Worm (Caenorhabditis elegans) whole organism, midembryonic: Measurements from ENCODE around the gene sor-1.

Source experiments
- T22C8.4 ChIP-seq: fragments of 200-800 bp; sonication (Bioruptor generic); IDR thresholded peaks from 2 replicates; pipeline ENCODE4 v1.3.6; 2022; ENCODE audit warnings: missing genetic modification characterization, missing compliant biosample characterization
- cog-1 ChIP-seq: sonication (generic microtip); optimal IDR thresholded peaks from 2 replicates; lab custom pipeline; 2016; ENCODE audit warnings: missing genetic modification characterization, missing compliant biosample characterization
- klf-2 ChIP-seq: fragments of 200-800 bp; sonication (Bioruptor generic); conservative IDR thresholded peaks from 2 replicates; pipeline ENCODE4 v1.3.6; 2022; ENCODE audit warnings: missing genetic modification reagents, missing genetic modification characterization, missing compliant biosample characterization
- med-1 ChIP-seq: sonication (generic microtip); optimal IDR thresholded peaks from 2 replicates; lab custom pipeline; 2017; ENCODE audit warnings: missing genetic modification characterization, mild to moderate bottlenecking, missing compliant biosample characterization, antibody characterized with exemption, missing genetic modification reagents; ENCODE audit not compliant: insufficient read depth
- ref-1 ChIP-seq: fragments of 200-800 bp; sonication (Bioruptor generic); conservative IDR thresholded peaks from 2 replicates; pipeline ENCODE4 v1.3.6; 2022; ENCODE audit warnings: missing genetic modification reagents, missing genetic modification characterization, missing compliant biosample characterization
- tab-1 ChIP-seq: fragments of 200-800 bp; sonication (Bioruptor generic); IDR thresholded peaks from 2 replicates; pipeline ENCODE4 v1.3.6; 2022; ENCODE audit warnings: missing genetic modification characterization, missing compliant biosample characterization

DNA sequence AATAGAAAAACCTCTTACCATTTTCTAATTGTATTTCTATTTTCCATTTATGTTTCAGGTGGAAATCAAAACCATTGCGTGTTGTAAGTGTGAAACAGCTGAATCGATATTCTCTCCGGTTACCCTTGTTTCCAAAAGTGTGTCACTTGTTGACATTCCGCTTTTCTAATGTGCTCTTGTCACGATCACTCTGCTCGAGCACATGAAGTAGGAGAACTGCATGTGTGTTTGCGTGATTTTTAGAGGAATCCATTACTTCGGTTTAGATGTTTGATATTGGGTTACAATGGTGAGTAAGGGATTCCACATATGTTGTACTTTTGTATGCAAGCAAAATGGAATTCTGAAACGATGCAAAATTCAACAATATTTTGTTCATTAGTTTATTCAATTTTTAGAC is 32.5 kb downstream of the sor-1 start:
- TF ChIP-seq med-1 (GFP tag; lab: Kevin White, UChicago) (no peak), cog-1 (no peak), tab-1 (GFP tag; lab: Robert Waterston, UW) (no peak), T22C8.4 (no peak), ref-1 (GFP tag; lab: Robert Waterston, UW) (no peak), klf-2 (no peak)
